Fruit fly (Drosophila melanogaster) whole organism, embryonic: ENCODE measurements around the gene CG7430.

Source experiments
- Atf6 ChIP-seq: fragments of 200-800 bp; sonication (Bioruptor generic); IDR thresholded peaks from 2 replicates; pipeline ENCODE4 v1.3.6; 2022; ENCODE audit warnings: missing biosample characterization, missing genetic modification characterization
- B-H1 ChIP-seq: fragments of 200-800 bp; sonication (Bioruptor generic); IDR thresholded peaks from 3 replicates; pipeline ENCODE4 v1.3.6; 2022; ENCODE audit warnings: missing biosample characterization, missing genetic modification characterization
- CG10274 ChIP-seq: fragments of 200-800 bp; sonication (Bioruptor generic); optimal IDR thresholded peaks from 3 replicates; lab custom pipeline; 2017; ENCODE audit warnings: missing biosample characterization, mild to moderate bottlenecking, missing genetic modification characterization
- CG10431 ChIP-seq: fragments of 200-800 bp; sonication (Bioruptor generic); optimal IDR thresholded peaks from 3 replicates; lab custom pipeline; 2018; ENCODE audit warnings: missing biosample characterization, mild to moderate bottlenecking, missing genetic modification characterization
- CG10565 ChIP-seq: fragments of 200-800 bp; sonication (Bioruptor generic); optimal IDR thresholded peaks from 3 replicates; lab custom pipeline; 2016; ENCODE audit warnings: missing biosample characterization, mild to moderate bottlenecking, missing genetic modification characterization
- CG13123 ChIP-seq: fragments of 200-800 bp; sonication (Bioruptor generic); optimal IDR thresholded peaks from 2 replicates; lab custom pipeline; 2016; ENCODE audit warnings: missing biosample characterization, missing genetic modification characterization
- CG14860 ChIP-seq: fragments of 200-800 bp; sonication (Bioruptor generic); IDR thresholded peaks from 3 replicates; pipeline ENCODE4 v1.3.6; 2022; ENCODE audit warnings: missing biosample characterization, missing genetic modification characterization; ENCODE audit not compliant: partially characterized antibody
- CG15269 ChIP-seq: fragments of 200-800 bp; sonication (Bioruptor generic); optimal IDR thresholded peaks from 2 replicates; lab custom pipeline; 2018; ENCODE audit warnings: missing biosample characterization, mild to moderate bottlenecking, missing genetic modification characterization, moderate library complexity
- CG15514 ChIP-seq: fragments of 200-800 bp; sonication (Bioruptor generic); optimal IDR thresholded peaks from 3 replicates; lab custom pipeline; 2017; ENCODE audit warnings: missing biosample characterization, missing genetic modification characterization, mild to moderate bottlenecking, moderate library complexity, missing genetic modification reagents
- CG30431 ChIP-seq: fragments of 200-800 bp; sonication (Bioruptor generic); optimal IDR thresholded peaks from 2 replicates; lab custom pipeline; 2017; ENCODE audit warnings: missing biosample characterization, missing genetic modification characterization
- CG3281 ChIP-seq: fragments of 200-800 bp; sonication (Bioruptor generic); optimal IDR thresholded peaks from 3 replicates; lab custom pipeline; 2017; ENCODE audit warnings: missing biosample characterization, mild to moderate bottlenecking, missing genetic modification characterization
- CG3995 ChIP-seq: fragments of 200-800 bp; sonication (Bioruptor generic); optimal IDR thresholded peaks from 3 replicates; lab custom pipeline; 2016; ENCODE audit warnings: missing biosample characterization, missing genetic modification characterization
- CG7271 ChIP-seq: fragments of 200-800 bp; sonication (Bioruptor generic); optimal IDR thresholded peaks from 2 replicates; lab custom pipeline; 2018; ENCODE audit warnings: missing biosample characterization, mild to moderate bottlenecking, missing genetic modification characterization, moderate library complexity
- CG9817 ChIP-seq: fragments of 200-800 bp; sonication (Bioruptor generic); optimal IDR thresholded peaks from 2 replicates; lab custom pipeline; 2018; ENCODE audit warnings: missing biosample characterization, mild to moderate bottlenecking, missing genetic modification characterization, moderate library complexity
- Deaf1 ChIP-seq: fragments of 200-800 bp; optimal IDR thresholded peaks from 3 replicates; lab custom pipeline; 2019; ENCODE audit warnings: missing biosample characterization, mild to moderate bottlenecking, missing genetic modification characterization, moderate library complexity
- Dref ChIP-seq: fragments of 200-800 bp; sonication (Bioruptor generic); IDR thresholded peaks from 2 replicates; pipeline ENCODE4 v1.3.6; 2022; ENCODE audit warnings: missing biosample characterization, missing genetic modification characterization
- ERR ChIP-seq: fragments of 200-800 bp; sonication (Bioruptor generic); optimal IDR thresholded peaks from 2 replicates; lab custom pipeline; 2016; ENCODE audit warnings: missing biosample characterization, missing genetic modification characterization
- Gug ChIP-seq: fragments of 200-800 bp; sonication (Bioruptor generic); IDR thresholded peaks from 4 replicates; pipeline ENCODE4 v1.3.6; 2022; ENCODE audit warnings: missing biosample characterization, missing genetic modification characterization
- H15 ChIP-seq: fragments of 200-800 bp; sonication (Bioruptor generic); IDR thresholded peaks from 3 replicates; pipeline ENCODE4 v1.3.6; 2022; ENCODE audit warnings: missing biosample characterization, missing genetic modification characterization
- HHEX ChIP-seq: fragments of 200-800 bp; sonication (Bioruptor generic); optimal IDR thresholded peaks from 3 replicates; lab custom pipeline; 2017; ENCODE audit warnings: missing biosample characterization, mild to moderate bottlenecking, missing genetic modification characterization, missing genetic modification reagents
- HmgZ ChIP-seq: fragments of 200-800 bp; sonication (Bioruptor generic); optimal IDR thresholded peaks from 2 replicates; lab custom pipeline; 2018; ENCODE audit warnings: missing biosample characterization, mild to moderate bottlenecking, missing genetic modification characterization
- Med ChIP-seq: fragments of 200-800 bp; sonication (Bioruptor generic); peaks from one replicate; lab custom pipeline; 2016; ENCODE audit warnings: missing biosample characterization, missing genetic modification characterization, mild to moderate bottlenecking, inconsistent platforms, moderate library complexity
- Mes4 ChIP-seq: fragments of 200-800 bp; sonication (Bioruptor generic); optimal IDR thresholded peaks from 2 replicates; lab custom pipeline; 2016; ENCODE audit warnings: missing biosample characterization, missing genetic modification characterization
- Nf-YB ChIP-seq: fragments of 200-800 bp; sonication (Bioruptor generic); optimal IDR thresholded peaks from 3 replicates; lab custom pipeline; 2019; ENCODE audit warnings: missing biosample characterization, mild to moderate bottlenecking, missing genetic modification characterization, moderate library complexity
- NfI ChIP-seq: fragments of 200-800 bp; sonication (Bioruptor generic); optimal IDR thresholded peaks from 3 replicates; lab custom pipeline; 2018; ENCODE audit warnings: missing biosample characterization, mild to moderate bottlenecking, missing genetic modification characterization, moderate library complexity
- Oli ChIP-seq: fragments of 200-800 bp; sonication (Bioruptor generic); optimal IDR thresholded peaks from 2 replicates; lab custom pipeline; 2018; ENCODE audit warnings: missing biosample characterization, mild to moderate bottlenecking, missing genetic modification characterization, moderate library complexity
- Scr ChIP-seq: fragments of 200-800 bp; sonication (Bioruptor generic); IDR thresholded peaks from 2 replicates; pipeline ENCODE4 v1.3.6; 2022; ENCODE audit warnings: missing biosample characterization, missing genetic modification characterization; ENCODE audit not compliant: partially characterized antibody
- Sry-δ ChIP-seq: fragments of 200-800 bp; sonication (Bioruptor generic); optimal IDR thresholded peaks from 2 replicates; lab custom pipeline; 2016; ENCODE audit warnings: missing biosample characterization, missing genetic modification characterization
- bigmax ChIP-seq: fragments of 200-800 bp; sonication (Bioruptor generic); optimal IDR thresholded peaks from 2 replicates; lab custom pipeline; 2018; ENCODE audit warnings: missing biosample characterization, mild to moderate bottlenecking, missing genetic modification characterization
- caup ChIP-seq: fragments of 200-800 bp; sonication (Bioruptor generic); optimal IDR thresholded peaks from 3 replicates; lab custom pipeline; 2017; ENCODE audit warnings: missing biosample characterization, mild to moderate bottlenecking, missing genetic modification characterization, moderate library complexity; ENCODE audit not compliant: severe bottlenecking
- chinmo ChIP-seq: fragments of 200-800 bp; sonication (Bioruptor generic); IDR thresholded peaks from 4 replicates; pipeline ENCODE4 v1.3.6; 2022; ENCODE audit warnings: missing biosample characterization, missing genetic modification characterization; ENCODE audit not compliant: partially characterized antibody
- ci ChIP-seq: fragments of 200-800 bp; sonication (Bioruptor generic); IDR thresholded peaks from 3 replicates; pipeline ENCODE4 v1.3.6; 2022; ENCODE audit warnings: missing biosample characterization, missing genetic modification characterization
- crol ChIP-seq: fragments of 200-800 bp; sonication (Bioruptor generic); IDR thresholded peaks from 2 replicates; pipeline ENCODE4 v1.3.6; 2022; ENCODE audit warnings: missing biosample characterization, missing genetic modification characterization
- dysf ChIP-seq: fragments of 200-800 bp; sonication (Bioruptor generic); IDR thresholded peaks from 3 replicates; pipeline ENCODE4 v1.3.6; 2022; ENCODE audit warnings: missing biosample characterization, missing genetic modification characterization
- ftz-f1 ChIP-seq: fragments of 200-800 bp; sonication (Bioruptor generic); optimal IDR thresholded peaks from 2 replicates; lab custom pipeline; 2016; ENCODE audit warnings: missing biosample characterization, missing genetic modification characterization
- inv ChIP-seq: fragments of 200-800 bp; sonication (Bioruptor generic); IDR thresholded peaks from 2 replicates; pipeline ENCODE4 v1.3.6; 2022; ENCODE audit warnings: missing biosample characterization, missing genetic modification characterization; ENCODE audit not compliant: partially characterized antibody
- jigr1 ChIP-seq: fragments of 200-800 bp; sonication (Bioruptor generic); IDR thresholded peaks from 3 replicates; pipeline ENCODE4 v1.3.6; 2022; ENCODE audit warnings: missing biosample characterization, missing genetic modification characterization
- lov ChIP-seq, 2 experiments: fragments of 200-800 bp in 1 of 2; fragments of >200 bp in 1 of 2; sonication (Bioruptor generic) in 1 of 2; IDR thresholded peaks in 1 of 2; optimal IDR thresholded peaks in 1 of 2; 2 replicates in 1 of 2; 3 replicates in 1 of 2; pipeline versions ENCODE4 v1.3.6 to Lab custom; 2017 to 2022; ENCODE audit warnings: missing biosample characterization in 1 of 2, missing genetic modification characterization in 1 of 2
- odd ChIP-seq: fragments of 200-800 bp; sonication (Bioruptor generic); optimal IDR thresholded peaks from 2 replicates; lab custom pipeline; 2017; ENCODE audit warnings: missing biosample characterization, mild to moderate bottlenecking, missing genetic modification characterization
- otp ChIP-seq: fragments of 200-800 bp; sonication (Bioruptor generic); IDR thresholded peaks from 3 replicates; pipeline ENCODE4, ENCODE4 v1.3.6; 2022; ENCODE audit warnings: missing biosample characterization, missing genetic modification characterization
- row ChIP-seq: fragments of 200-800 bp; sonication (Bioruptor generic); IDR thresholded peaks from 3 replicates; pipeline ENCODE4 v1.3.6; 2022; ENCODE audit warnings: missing biosample characterization, missing genetic modification characterization
- slbo ChIP-seq: fragments of 200-800 bp; sonication (Bioruptor generic); IDR thresholded peaks from 2 replicates; pipeline ENCODE4 v1.3.6; 2022; ENCODE audit warnings: missing biosample characterization, missing genetic modification characterization
- sug ChIP-seq: fragments of 200-800 bp; optimal IDR thresholded peaks from 2 replicates; lab custom pipeline; 2019; ENCODE audit warnings: missing biosample characterization, mild to moderate bottlenecking, missing genetic modification characterization, moderate library complexity
- tna ChIP-seq: fragments of 200-800 bp; sonication (Bioruptor generic); IDR thresholded peaks from 2 replicates; pipeline ENCODE4 v1.3.6; 2022; ENCODE audit warnings: missing biosample characterization, missing genetic modification characterization; ENCODE audit not compliant: partially characterized antibody
- ttk ChIP-seq: fragments of 200-800 bp; sonication (Bioruptor generic); IDR thresholded peaks from 2 replicates; pipeline ENCODE4 v2.1.2; 2022; ENCODE audit warnings: missing biosample characterization, missing genetic modification characterization
- vfl ChIP-seq: fragments of 200-800 bp; sonication (Bioruptor generic); optimal IDR thresholded peaks from 2 replicates; lab custom pipeline; 2016; ENCODE audit warnings: missing biosample characterization, missing genetic modification characterization
- vvl ChIP-seq: fragments of 200-800 bp; sonication (Bioruptor generic); IDR thresholded peaks from 2 replicates; pipeline ENCODE4 v1.3.6; 2022; ENCODE audit warnings: missing biosample characterization, missing genetic modification characterization
- z ChIP-seq: fragments of 200-800 bp; sonication (Bioruptor generic); IDR thresholded peaks from 3 replicates; pipeline ENCODE4 v1.3.6; 2022; ENCODE audit warnings: missing biosample characterization, missing genetic modification characterization
- zen2 ChIP-seq: fragments of 200-800 bp; sonication (Bioruptor generic); IDR thresholded peaks from 3 replicates; pipeline ENCODE4 v1.3.6; 2022; ENCODE audit warnings: missing biosample characterization, missing genetic modification characterization; ENCODE audit not compliant: partially characterized antibody

The CG7430 gene

DNA sequence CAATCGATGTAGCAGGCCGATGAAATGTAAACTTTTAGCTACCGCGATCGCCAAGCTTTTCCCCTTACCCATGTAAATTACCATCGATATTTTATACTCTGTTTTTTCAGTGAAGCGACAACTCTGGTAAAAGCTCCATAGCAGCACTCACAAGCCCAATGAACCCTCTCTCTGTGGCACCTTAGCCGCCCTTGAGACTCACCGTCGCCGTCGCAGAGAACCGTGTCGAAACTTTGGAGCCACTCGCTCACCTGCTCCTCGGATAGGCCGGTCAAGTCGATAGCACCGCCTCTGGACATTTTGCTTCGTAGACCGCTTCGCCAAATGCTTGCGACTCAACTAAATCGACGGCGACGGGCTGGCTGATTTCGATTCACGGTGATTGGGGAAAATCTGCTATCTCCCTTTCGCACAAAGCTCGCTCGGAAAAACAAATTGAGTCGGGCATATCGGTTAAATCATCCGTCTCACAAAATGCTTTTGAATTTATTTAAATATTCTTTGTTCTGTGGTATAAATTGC lies 5.6 kb upstream of the CG7430 start, which contains the start of gene CG5577 (continued):
- peak; percentile 56 for TF ChIP-seq CG15514
- TF ChIP-seq Oli (tag; lab: Kevin White, UChicago) = no peak
- no peak for TF ChIP-seq CG10274 (GFP tag; lab: Kevin White, UChicago)
- peak; percentile 8 for TF ChIP-seq Sry-δ
- peak; percentile 42; the same call in 1 of the 2 replicates for TF ChIP-seq tna (GFP tag; lab: Robert Waterston, UW)
- TF ChIP-seq CG10431 (GFP tag; lab: Kevin White, UChicago) = no peak
- no peak for TF ChIP-seq bigmax
- no peak for TF ChIP-seq CG10565 (GFP tag; lab: Kevin White, UChicago)
- no peak for TF ChIP-seq Gug (GFP tag; lab: Robert Waterston, UW)
- peak; percentile 98 for TF ChIP-seq ftz-f1 (GFP tag; lab: Kevin White, UChicago)
- TF ChIP-seq CG14860 (GFP tag; lab: Robert Waterston, UW) = peak; percentile 43; the same call in 1 of the 3 replicates
- TF ChIP-seq sug (tag; lab: Kevin White, UChicago) = peak; percentile 74
- 0 out of 3 replicates have a peak, but pooled peaks have one; percentile 47 for TF ChIP-seq z
- TF ChIP-seq Dref (GFP tag; lab: Robert Waterston, UW) = peak; percentile 57
- peak; percentile 21 for TF ChIP-seq NfI
- peak; percentile 93 for TF ChIP-seq Med (GFP tag; lab: Kevin White, UChicago)
- TF ChIP-seq CG7271 (tag; lab: Kevin White, UChicago) = no peak
- TF ChIP-seq vfl (GFP tag; lab: Kevin White, UChicago) = no peak
- no peak for TF ChIP-seq CG30431 (GFP tag; lab: Kevin White, UChicago)
- TF ChIP-seq otp (GFP tag; lab: Robert Waterston, UW) = 0 out of 3 replicates have a peak, but pooled peaks have one; percentile 27
- TF ChIP-seq CG9817 (tag; lab: Kevin White, UChicago) = no peak
- no peak for TF ChIP-seq lov (optimal IDR thresholded peaks at IDR 0.05; lab: Kevin White, UChicago)
- TF ChIP-seq lov (GFP tag; IDR thresholded peaks at IDR 0.05; lab: Robert Waterston, UW) = 0 out of 3 replicates have a peak, but pooled peaks have one; percentile 9
- TF ChIP-seq Scr = peak; percentile 68
- no peak for TF ChIP-seq Mes4 (GFP tag; lab: Kevin White, UChicago)
- peak; percentile 27 for TF ChIP-seq CG15269 (tag; lab: Kevin White, UChicago)
- peak; percentile 75 for TF ChIP-seq CG3995 (GFP tag; lab: Kevin White, UChicago)
- TF ChIP-seq Nf-YB (GFP tag; lab: Kevin White, UChicago) = peak; percentile 87
- 0 out of 3 replicates have a peak, but pooled peaks have one; percentile 12 for TF ChIP-seq dysf (GFP tag; lab: Robert Waterston, UW)
- peak; percentile 75 for TF ChIP-seq HmgZ
- TF ChIP-seq slbo (GFP tag; lab: Robert Waterston, UW) = peak; percentile 39; the same call in 1 of the 2 replicates
- peak; percentile 20; the same call in 1 of the 2 replicates for TF ChIP-seq Atf6 (GFP tag; lab: Robert Waterston, UW)
- TF ChIP-seq CG13123 (GFP tag; lab: Kevin White, UChicago) = no peak
- peak; percentile 50 for TF ChIP-seq caup
- TF ChIP-seq row (GFP tag; lab: Robert Waterston, UW) = peak; percentile 74
- TF ChIP-seq ERR (GFP tag; lab: Kevin White, UChicago) = peak; percentile 31
- no peak for TF ChIP-seq vvl (GFP tag; lab: Robert Waterston, UW)
- peak; percentile 38 for TF ChIP-seq HHEX (GFP tag; lab: Kevin White, UChicago)
- no peak for TF ChIP-seq H15 (GFP tag; lab: Robert Waterston, UW)
- TF ChIP-seq chinmo (GFP tag; lab: Robert Waterston, UW) = peak; percentile 86; the same call in 3 of the 4 replicates
- no peak for TF ChIP-seq B-H1 (GFP tag; lab: Robert Waterston, UW)
- no peak for TF ChIP-seq ttk (GFP tag; lab: Robert Waterston, UW)
- TF ChIP-seq zen2 (GFP tag; lab: Robert Waterston, UW) = peak; percentile 65
- TF ChIP-seq odd (GFP tag; lab: Kevin White, UChicago) = peak; percentile 10
- no peak for TF ChIP-seq ci
- TF ChIP-seq jigr1 = no peak
- peak; percentile 28; the same call in 1 of the 2 replicates for TF ChIP-seq crol (GFP tag; lab: Robert Waterston, UW)
- peak; percentile 78 for TF ChIP-seq Deaf1
- TF ChIP-seq inv = peak; percentile 45; the same call in 1 of the 2 replicates
- peak; percentile 12 for TF ChIP-seq CG3281
